Fruit fly (Drosophila melanogaster) S2 (cell line): ENCODE data around the gene CG5687.

Experiments used
- CG8478 ChIP-seq: fragments of >200 bp; optimal IDR thresholded peaks from 2 replicates; lab custom pipeline; 2018
- CTCF ChIP-seq, 2 experiments: fragments of >200 bp; optimal IDR thresholded peaks; 2 replicates each; lab custom pipeline; 2018

Gene CG5687

dm6 chr3L:1939983-1940504 lies 1.1 kb upstream of the CG5687 start:
- no peak for TF ChIP-seq CG8478 (lab: Kevin White, UChicago)
- TF ChIP-seq CTCF (optimal IDR thresholded peaks at IDR 0.05; lab: Kevin White, UChicago) = no peak

dm6 chr3L:1937469-1937868 lies 1.4 kb downstream of the CG5687 start:
- no peak for TF ChIP-seq CG8478 (lab: Kevin White, UChicago)
- TF ChIP-seq CTCF (optimal IDR thresholded peaks at IDR 0.05; lab: Kevin White, UChicago) = no peak

dm6 chr3L:1928959-1929358 lies 9.9 kb downstream of the CG5687 start:
- TF ChIP-seq CTCF (optimal IDR thresholded peaks at IDR 0.05; lab: Kevin White, UChicago) (no peak), CG8478 (lab: Kevin White, UChicago) (no peak)

- no peak for TF ChIP-seq CTCF (optimal IDR thresholded peaks at IDR 0.05; lab: Kevin White, UChicago)
- TF ChIP-seq CG8478 (lab: Kevin White, UChicago) = no peak
Measured at dm6 chr3L:1920943-1921342, 18.0 kb downstream of the CG5687 start, which contains the start of gene Dbx. Dbx (plus strand) TSS chr3L:1921307.

dm6 chr3L:1920051-1920450 lies 18.9 kb downstream of the CG5687 start:
- TF ChIP-seq CG8478 (lab: Kevin White, UChicago) (no peak), CTCF (optimal IDR thresholded peaks at IDR 0.05; lab: Kevin White, UChicago) (no peak)

dm6 chr3L:1916617-1917016 lies 22.3 kb downstream of the CG5687 start:
- TF ChIP-seq CTCF (optimal IDR thresholded peaks at IDR 0.05; lab: Kevin White, UChicago) (no peak), CG8478 (lab: Kevin White, UChicago) (no peak)

dm6 chr3L:1914668-1915067 lies 24.2 kb downstream of the CG5687 start:
- TF ChIP-seq CTCF (optimal IDR thresholded peaks at IDR 0.05; lab: Kevin White, UChicago) = no peak
- TF ChIP-seq CG8478 (lab: Kevin White, UChicago) = no peak

- TF ChIP-seq CTCF (optimal IDR thresholded peaks at IDR 0.05; lab: Kevin White, UChicago) = no peak
- no peak for TF ChIP-seq CG8478 (lab: Kevin White, UChicago)
Measured at dm6 chr3L:1910107-1910506, 28.8 kb downstream of the CG5687 start, which contains the start of gene dsb. dsb (minus strand) TSS chr3L:1910197.

dm6 chr3L:1909000-1909399 lies 29.9 kb downstream of the CG5687 start:
- no peak for TF ChIP-seq CTCF (optimal IDR thresholded peaks at IDR 0.05; lab: Kevin White, UChicago)
- TF ChIP-seq CG8478 (lab: Kevin White, UChicago) = no peak

- TF ChIP-seq CG8478 (lab: Kevin White, UChicago) (no peak), CTCF (optimal IDR thresholded peaks at IDR 0.05; lab: Kevin White, UChicago) (no peak)
Measured at dm6 chr3L:1906208-1906607, 32.7 kb downstream of the CG5687 start.

dm6 chr3L:1905273-1905672 lies 33.6 kb downstream of the CG5687 start:
- no peak for TF ChIP-seq CTCF (optimal IDR thresholded peaks at IDR 0.05; lab: Kevin White, UChicago)
- TF ChIP-seq CG8478 (lab: Kevin White, UChicago) = no peak

dm6 chr3L:1904440-1904839 lies 34.5 kb downstream of the CG5687 start:
- TF ChIP-seq CTCF (optimal IDR thresholded peaks at IDR 0.05; lab: Kevin White, UChicago) = no peak
- no peak for TF ChIP-seq CG8478 (lab: Kevin White, UChicago)

- no peak for TF ChIP-seq CTCF (optimal IDR thresholded peaks at IDR 0.05; lab: Kevin White, UChicago)
- no peak for TF ChIP-seq CG8478 (lab: Kevin White, UChicago)
Measured at dm6 chr3L:1900633-1901032, 38.3 kb downstream of the CG5687 start.

dm6 chr3L:1899616-1900015 lies 39.3 kb downstream of the CG5687 start:
- no peak for TF ChIP-seq CG8478 (lab: Kevin White, UChicago)
- no peak for TF ChIP-seq CTCF (optimal IDR thresholded peaks at IDR 0.05; lab: Kevin White, UChicago)

dm6 chr3L:1897709-1898108 lies 41.2 kb downstream of the CG5687 start:
- no peak for TF ChIP-seq CG8478 (lab: Kevin White, UChicago)
- TF ChIP-seq CTCF (optimal IDR thresholded peaks at IDR 0.05; lab: Kevin White, UChicago) = no peak

dm6 chr3L:1891914-1892313 lies 47.0 kb downstream of the CG5687 start:
- no peak for TF ChIP-seq CTCF (optimal IDR thresholded peaks at IDR 0.05; lab: Kevin White, UChicago)
- TF ChIP-seq CG8478 (lab: Kevin White, UChicago) = no peak
